Worm (Caenorhabditis elegans): ENCODE measurements around the gene srw-79.

DNA sequence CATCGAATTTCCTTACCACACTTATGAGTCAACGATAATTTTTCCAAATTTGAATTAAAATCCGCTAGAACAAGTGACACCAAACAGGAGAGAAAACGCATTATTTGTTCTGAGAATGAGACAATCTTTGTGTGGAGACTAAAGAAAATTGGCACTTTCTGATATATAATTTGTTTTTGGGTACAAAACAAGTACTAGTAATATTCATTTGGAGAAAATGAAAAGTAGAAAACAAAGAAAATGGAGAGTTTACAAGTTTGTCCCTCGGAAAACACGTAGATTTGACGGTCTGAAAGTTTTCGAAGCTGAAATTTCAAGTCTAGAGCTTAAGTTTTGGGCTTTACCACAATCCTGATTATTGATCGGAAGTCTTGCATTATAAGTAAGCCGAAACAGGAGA is 5.8 kb upstream of the srw-79 start, which contains the start of gene irld-66:
- TF ChIP-seq B0310.2 (tag; optimal IDR thresholded peaks at IDR 0.05): no peak
- TF ChIP-seq ama-1 (optimal IDR thresholded peaks at IDR 0.05): no peak
- TF ChIP-seq pes-1 (GFP tag; IDR thresholded peaks at IDR 0.05): no peak
- TF ChIP-seq tbx-11 (GFP tag; IDR thresholded peaks at IDR 0.05): no peak
- TF ChIP-seq aly-1 (tag; optimal IDR thresholded peaks at IDR 0.05): no peak
- no peak for TF ChIP-seq hnd-1 (tag; optimal IDR thresholded peaks at IDR 0.05)
- TF ChIP-seq tra-4 (tag; optimal IDR thresholded peaks at IDR 0.05): no peak
- TF ChIP-seq scrt-1 (GFP tag; IDR thresholded peaks at IDR 0.05): no peak
- no peak for TF ChIP-seq ets-7 (tag; optimal IDR thresholded peaks at IDR 0.05)
- no peak for TF ChIP-seq hmg-4 (GFP tag; optimal IDR thresholded peaks at IDR 0.05)
- no peak for TF ChIP-seq flt-1 (GFP tag; IDR thresholded peaks at IDR 0.05)
- no peak for TF ChIP-seq ceh-36 (tag; optimal IDR thresholded peaks at IDR 0.05)

All from whole organism, early embryonic.